Fruit fly (Drosophila melanogaster) whole organism, embryonic: ENCODE measurements around the gene Pxd.

Experiments used
- B-H1 ChIP-seq: fragments of 200-800 bp; sonication (Bioruptor generic); IDR thresholded peaks from 3 replicates; pipeline ENCODE4 v1.3.6; 2022; ENCODE audit warnings: missing biosample characterization, missing genetic modification characterization
- B-H2 ChIP-seq: fragments of 200-800 bp; sonication (Bioruptor generic); optimal IDR thresholded peaks from 2 replicates; lab custom pipeline; 2018; ENCODE audit warnings: missing biosample characterization, mild to moderate bottlenecking, missing genetic modification characterization
- CG11560 ChIP-seq: fragments of 200-800 bp; sonication (Bioruptor generic); IDR thresholded peaks from 3 replicates; pipeline ENCODE4 v1.3.6; 2022; ENCODE audit warnings: missing biosample characterization, missing genetic modification characterization
- CG14014 ChIP-seq: fragments of 200-800 bp; sonication (Bioruptor generic); IDR thresholded peaks from 2 replicates; pipeline ENCODE4 v1.3.6; 2022; ENCODE audit warnings: missing biosample characterization, missing genetic modification characterization
- CG14050 ChIP-seq: fragments of 200-800 bp; sonication (Bioruptor generic); IDR thresholded peaks from 3 replicates; pipeline ENCODE4 v1.3.6; 2022; ENCODE audit warnings: missing biosample characterization, missing genetic modification characterization
- CG15011 ChIP-seq: fragments of 200-800 bp; sonication (Bioruptor generic); optimal IDR thresholded peaks from 3 replicates; lab custom pipeline; 2018; ENCODE audit warnings: missing biosample characterization, mild to moderate bottlenecking, missing genetic modification characterization
- CG15479 ChIP-seq: fragments of 200-800 bp; sonication (Bioruptor generic); optimal IDR thresholded peaks from 3 replicates; lab custom pipeline; 2019; ENCODE audit warnings: missing biosample characterization, mild to moderate bottlenecking, missing genetic modification characterization, moderate library complexity
- CG17385 ChIP-seq: fragments of 200-800 bp; sonication (Bioruptor generic); optimal IDR thresholded peaks from 3 replicates; lab custom pipeline; 2018; ENCODE audit warnings: missing biosample characterization, mild to moderate bottlenecking, missing genetic modification characterization
- CG17568 ChIP-seq: fragments of 200-800 bp; sonication (Bioruptor generic); optimal IDR thresholded peaks from 2 replicates; lab custom pipeline; 2018; ENCODE audit warnings: missing biosample characterization, mild to moderate bottlenecking, missing genetic modification characterization, moderate library complexity
- CG17829 ChIP-seq: fragments of 200-800 bp; optimal IDR thresholded peaks from 2 replicates; lab custom pipeline; 2019; ENCODE audit warnings: missing biosample characterization, mild to moderate bottlenecking, missing genetic modification characterization, moderate library complexity
- CG2202 ChIP-seq: fragments of 200-800 bp; sonication (Bioruptor generic); optimal IDR thresholded peaks from 2 replicates; lab custom pipeline; 2018; ENCODE audit warnings: missing biosample characterization, mild to moderate bottlenecking, missing genetic modification characterization
- CG32532 ChIP-seq: fragments of 200-800 bp; sonication (Bioruptor generic); IDR thresholded peaks from 2 replicates; pipeline ENCODE4 v1.3.6; 2022; ENCODE audit warnings: missing biosample characterization, missing genetic modification characterization
- CG32772 ChIP-seq: fragments of 200-800 bp; sonication (Bioruptor generic); IDR thresholded peaks from 2 replicates; pipeline ENCODE4 v1.3.6; 2022; ENCODE audit warnings: missing biosample characterization, missing genetic modification characterization
- CG5245 ChIP-seq: fragments of 200-800 bp; sonication (Bioruptor generic); optimal IDR thresholded peaks from 3 replicates; lab custom pipeline; 2016; ENCODE audit warnings: missing biosample characterization, missing genetic modification characterization
- CG9876 ChIP-seq: fragments of 200-800 bp; sonication (Bioruptor generic); optimal IDR thresholded peaks from 2 replicates; lab custom pipeline; 2016; ENCODE audit warnings: missing biosample characterization, missing genetic modification characterization
- CTCF ChIP-seq: fragments of 200-800 bp; sonication (Bioruptor generic); optimal IDR thresholded peaks from 2 replicates; lab custom pipeline; 2017; ENCODE audit warnings: missing biosample characterization, mild to moderate bottlenecking, missing genetic modification characterization, moderate library complexity
- Dad ChIP-seq: fragments of 200-800 bp; sonication (Bioruptor generic); optimal IDR thresholded peaks from 3 replicates; lab custom pipeline; 2016; ENCODE audit warnings: missing biosample characterization, missing genetic modification characterization
- Dip3 ChIP-seq: fragments of 200-800 bp; sonication (Bioruptor generic); optimal IDR thresholded peaks from 3 replicates; lab custom pipeline; 2016; ENCODE audit warnings: missing biosample characterization, missing genetic modification characterization
- Doc3 ChIP-seq: fragments of 200-800 bp; sonication (Bioruptor generic); IDR thresholded peaks from 3 replicates; pipeline ENCODE4 v1.3.6; 2022; ENCODE audit warnings: missing biosample characterization, missing genetic modification characterization; ENCODE audit not compliant: partially characterized antibody
- Dp ChIP-seq: fragments of 200-800 bp; sonication (Bioruptor generic); optimal IDR thresholded peaks from 2 replicates; lab custom pipeline; 2018; ENCODE audit warnings: missing biosample characterization, mild to moderate bottlenecking, missing genetic modification characterization, moderate library complexity
- Fer3 ChIP-seq: fragments of 200-800 bp; sonication (Bioruptor generic); optimal IDR thresholded peaks from 2 replicates; lab custom pipeline; 2018; ENCODE audit warnings: missing biosample characterization, mild to moderate bottlenecking, missing genetic modification characterization, moderate library complexity
- Gug ChIP-seq: fragments of 200-800 bp; sonication (Bioruptor generic); IDR thresholded peaks from 4 replicates; pipeline ENCODE4 v1.3.6; 2022; ENCODE audit warnings: missing biosample characterization, missing genetic modification characterization
- HLHmδ ChIP-seq: fragments of 200-800 bp; sonication (Bioruptor generic); optimal IDR thresholded peaks from 2 replicates; lab custom pipeline; 2018; ENCODE audit warnings: missing biosample characterization, mild to moderate bottlenecking, missing genetic modification characterization, moderate library complexity
- Hr3 ChIP-seq: fragments of 200-800 bp; sonication (Bioruptor generic); optimal IDR thresholded peaks from 3 replicates; lab custom pipeline; 2016; ENCODE audit warnings: missing biosample characterization, missing genetic modification characterization
- Jarid2 ChIP-seq: fragments of 200-800 bp; sonication (Bioruptor generic); optimal IDR thresholded peaks from 3 replicates; lab custom pipeline; 2017; ENCODE audit warnings: mild to moderate bottlenecking, missing biosample characterization, missing genetic modification reagents, missing genetic modification characterization
- MESR4 ChIP-seq: fragments of 200-800 bp; sonication (Bioruptor generic); optimal IDR thresholded peaks from 2 replicates; lab custom pipeline; 2018; ENCODE audit warnings: missing biosample characterization, mild to moderate bottlenecking, missing genetic modification characterization, moderate library complexity
- Myb ChIP-seq: fragments of 200-800 bp; sonication (Bioruptor generic); optimal IDR thresholded peaks from 2 replicates; lab custom pipeline; 2016; ENCODE audit warnings: missing biosample characterization, missing genetic modification characterization
- PHDP ChIP-seq: fragments of 200-800 bp; sonication (Bioruptor generic); optimal IDR thresholded peaks from 3 replicates; lab custom pipeline; 2018; ENCODE audit warnings: missing biosample characterization, mild to moderate bottlenecking, missing genetic modification characterization, moderate library complexity
- Scr ChIP-seq: fragments of 200-800 bp; sonication (Bioruptor generic); IDR thresholded peaks from 2 replicates; pipeline ENCODE4 v1.3.6; 2022; ENCODE audit warnings: missing biosample characterization, missing genetic modification characterization; ENCODE audit not compliant: partially characterized antibody
- Six4 ChIP-seq: fragments of 200-800 bp; sonication (Bioruptor generic); optimal IDR thresholded peaks from 2 replicates; lab custom pipeline; 2016; ENCODE audit warnings: missing biosample characterization, missing genetic modification characterization
- Sox102F ChIP-seq: fragments of 200-800 bp; sonication (Bioruptor generic); optimal IDR thresholded peaks from 2 replicates; lab custom pipeline; 2018; ENCODE audit warnings: missing biosample characterization, mild to moderate bottlenecking, missing genetic modification characterization, moderate library complexity
- Xbp1 ChIP-seq: fragments of 200-800 bp; sonication (Bioruptor generic); optimal IDR thresholded peaks from 3 replicates; lab custom pipeline; 2016; ENCODE audit warnings: missing biosample characterization, mild to moderate bottlenecking, missing genetic modification characterization
- ac ChIP-seq: fragments of 200-800 bp; sonication (Bioruptor generic); optimal IDR thresholded peaks from 3 replicates; lab custom pipeline; 2017; ENCODE audit warnings: missing biosample characterization, mild to moderate bottlenecking, missing genetic modification characterization
- ara ChIP-seq: fragments of 200-800 bp; sonication (Bioruptor generic); IDR thresholded peaks from 2 replicates; pipeline ENCODE4 v1.3.6; 2022; ENCODE audit warnings: missing biosample characterization, missing genetic modification characterization
- bbx ChIP-seq: fragments of 200-800 bp; sonication (Bioruptor generic); IDR thresholded peaks from 2 replicates; pipeline ENCODE4 v1.3.6; 2022; ENCODE audit warnings: missing biosample characterization, missing genetic modification characterization; ENCODE audit not compliant: partially characterized antibody
- dati ChIP-seq: fragments of 200-800 bp; sonication (Bioruptor generic); IDR thresholded peaks from 2 replicates; pipeline ENCODE4 v1.3.6; 2022; ENCODE audit warnings: missing biosample characterization, missing genetic modification characterization
- emc ChIP-seq: fragments of 200-800 bp; sonication (Bioruptor generic); optimal IDR thresholded peaks from 2 replicates; lab custom pipeline; 2016; ENCODE audit warnings: missing biosample characterization, missing genetic modification characterization
- eve ChIP-seq, 2 experiments: fragments of >200 bp; optimal IDR thresholded peaks; 2 replicates each; lab custom pipeline; 2017; ENCODE audit warnings: missing biosample characterization in 2 of 2, missing genetic modification characterization in 2 of 2
- gsb-n ChIP-seq: fragments of 200-800 bp; sonication (Bioruptor generic); optimal IDR thresholded peaks from 3 replicates; lab custom pipeline; 2018; ENCODE audit warnings: missing biosample characterization, mild to moderate bottlenecking, missing genetic modification characterization
- lilli ChIP-seq: fragments of 200-800 bp; sonication (Bioruptor generic); optimal IDR thresholded peaks from 3 replicates; lab custom pipeline; 2016; ENCODE audit warnings: missing biosample characterization, missing genetic modification characterization
- pita ChIP-seq: fragments of 200-800 bp; sonication (Bioruptor generic); optimal IDR thresholded peaks from 2 replicates; lab custom pipeline; 2017; ENCODE audit warnings: missing biosample characterization, mild to moderate bottlenecking, missing genetic modification characterization
- rib ChIP-seq: fragments of 200-800 bp; sonication (Bioruptor generic); IDR thresholded peaks from 2 replicates; pipeline ENCODE4 v1.3.6; 2022; ENCODE audit warnings: missing biosample characterization, missing genetic modification characterization
- row ChIP-seq: fragments of 200-800 bp; sonication (Bioruptor generic); IDR thresholded peaks from 3 replicates; pipeline ENCODE4 v1.3.6; 2022; ENCODE audit warnings: missing biosample characterization, missing genetic modification characterization
- scrt ChIP-seq: fragments of 200-800 bp; sonication (Bioruptor generic); optimal IDR thresholded peaks from 2 replicates; lab custom pipeline; 2018; ENCODE audit warnings: missing biosample characterization, mild to moderate bottlenecking, missing genetic modification characterization, moderate library complexity
- shn ChIP-seq: fragments of 200-800 bp; sonication (Bioruptor generic); optimal IDR thresholded peaks from 3 replicates; lab custom pipeline; 2016; ENCODE audit warnings: missing biosample characterization, missing genetic modification characterization
- sim ChIP-seq: fragments of 200-800 bp; sonication (Bioruptor generic); IDR thresholded peaks from 2 replicates; pipeline ENCODE4 v1.3.6; 2022; ENCODE audit warnings: missing biosample characterization, missing genetic modification characterization
- sob ChIP-seq: fragments of 200-800 bp; sonication (Bioruptor generic); IDR thresholded peaks from 2 replicates; pipeline ENCODE4 v1.3.6; 2022; ENCODE audit warnings: missing biosample characterization, missing genetic modification characterization
- ssp ChIP-seq: fragments of 200-800 bp; sonication (Bioruptor generic); IDR thresholded peaks from 2 replicates; pipeline ENCODE4 v1.3.6; 2022; ENCODE audit warnings: missing biosample characterization, missing genetic modification characterization
- toy ChIP-seq: fragments of 200-800 bp; sonication (Bioruptor generic); IDR thresholded peaks from 2 replicates; pipeline ENCODE4 v1.3.6; 2022; ENCODE audit warnings: missing biosample characterization, missing genetic modification characterization
- vfl ChIP-seq: fragments of 200-800 bp; sonication (Bioruptor generic); optimal IDR thresholded peaks from 2 replicates; lab custom pipeline; 2016; ENCODE audit warnings: missing biosample characterization, missing genetic modification characterization
- yki ChIP-seq: fragments of >200 bp; optimal IDR thresholded peaks from 3 replicates; lab custom pipeline; 2018
- zen ChIP-seq: fragments of 200-800 bp; sonication (Bioruptor generic); optimal IDR thresholded peaks from 3 replicates; lab custom pipeline; 2018; ENCODE audit warnings: missing biosample characterization, mild to moderate bottlenecking, missing genetic modification characterization, moderate library complexity

Gene Pxd

DNA sequence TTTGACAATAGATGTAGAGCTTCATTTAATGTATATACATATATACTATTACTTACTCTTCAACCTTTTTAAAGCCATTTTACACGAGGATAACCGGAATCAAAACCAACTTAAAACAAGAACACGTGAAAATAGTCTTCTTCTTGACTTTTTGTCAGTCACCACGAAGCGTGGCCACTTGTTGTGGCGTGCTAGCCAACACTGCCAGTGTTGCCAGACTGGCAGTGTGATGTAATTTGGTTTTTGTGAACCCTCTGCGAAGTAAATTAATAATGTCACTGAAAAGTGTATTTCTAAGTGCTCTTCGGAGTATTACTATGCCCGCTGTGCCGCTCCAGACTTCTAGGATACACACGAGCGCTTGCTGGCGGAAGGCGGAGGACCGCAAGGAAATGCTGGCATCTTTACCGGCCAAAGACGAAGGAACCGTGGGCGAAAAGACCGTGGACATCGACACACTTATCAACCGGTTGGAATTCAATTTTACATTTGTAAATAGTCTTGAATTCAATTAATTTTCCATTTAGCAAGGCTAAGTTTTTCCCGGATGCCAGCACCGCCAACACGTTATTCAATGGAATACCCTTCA is 58.2 kb downstream of the Pxd start, which contains the start of the genes Ns1 and mRpS11 (continued):
- TF ChIP-seq ac (GFP tag; lab: Kevin White, UChicago) (no peak), rib (GFP tag; lab: Robert Waterston, UW) (no peak), CG17568 (GFP tag; lab: Kevin White, UChicago) (peak; percentile 9), bbx (peak; percentile 40; the same call in 1 of the 2 replicates), HLHmδ (GFP tag; lab: Kevin White, UChicago) (no peak), CG9876 (GFP tag; lab: Kevin White, UChicago) (no peak), gsb-n (peak; percentile 30), CG15011 (GFP tag; lab: Kevin White, UChicago) (no peak), sim (no peak), Gug (no peak; the same call in 3 of the 4 replicates), sob (GFP tag; lab: Robert Waterston, UW) (peak; percentile 58), CG5245 (GFP tag; lab: Kevin White, UChicago) (no peak), shn (GFP tag; lab: Kevin White, UChicago) (peak; percentile 30), Xbp1 (GFP tag; lab: Kevin White, UChicago) (peak; percentile 41), eve (GFP tag; optimal IDR thresholded peaks at IDR 0.05; lab: Kevin White, UChicago) (no peak), dati (GFP tag; lab: Robert Waterston, UW) (no peak), CTCF (GFP tag; lab: Kevin White, UChicago) (peak; percentile 13), ara (GFP tag; lab: Robert Waterston, UW) (no peak), Jarid2 (GFP tag; lab: Kevin White, UChicago) (no peak), CG14050 (no peak), CG2202 (tag; lab: Kevin White, UChicago) (no peak), Dad (GFP tag; lab: Kevin White, UChicago) (peak; percentile 70), row (GFP tag; lab: Robert Waterston, UW) (peak; percentile 36; the same call in 2 of the 3 replicates), Scr (GFP tag; lab: Robert Waterston, UW) (peak; percentile 49), Hr3 (peak; percentile 19), B-H2 (GFP tag; lab: Kevin White, UChicago) (peak; percentile 68), emc (GFP tag; lab: Kevin White, UChicago) (no peak), MESR4 (GFP tag; lab: Kevin White, UChicago) (peak; percentile 96), Sox102F (GFP tag; lab: Kevin White, UChicago) (no peak), CG17829 (tag; lab: Kevin White, UChicago) (peak; percentile 49), CG15479 (no peak), B-H1 (GFP tag; lab: Robert Waterston, UW) (no peak), Dip3 (GFP tag; lab: Kevin White, UChicago) (peak; percentile 36), Fer3 (tag; lab: Kevin White, UChicago) (peak; percentile 19), CG32772 (GFP tag; lab: Robert Waterston, UW) (no peak), CG17385 (peak; percentile 98), Doc3 (no peak), zen (peak; percentile 16), toy (no peak), CG14014 (GFP tag; lab: Robert Waterston, UW) (no peak), yki (lab: Kevin White, UChicago) (no peak), ssp (GFP tag; lab: Robert Waterston, UW) (no peak), scrt (GFP tag; lab: Kevin White, UChicago) (peak; percentile 95), Myb (GFP tag; lab: Kevin White, UChicago) (peak; percentile 50), Six4 (GFP tag; lab: Kevin White, UChicago) (no peak), vfl (GFP tag; lab: Kevin White, UChicago) (peak; percentile 22), Dp (GFP tag; lab: Kevin White, UChicago) (peak; percentile 34), lilli (GFP tag; lab: Kevin White, UChicago) (peak; percentile 24), PHDP (tag; lab: Kevin White, UChicago) (peak; percentile 9), pita (GFP tag; lab: Kevin White, UChicago) (no peak), CG32532 (peak; percentile 52), CG11560 (tag; lab: Robert Waterston, UW) (no peak)
